Worm (Caenorhabditis elegans): ENCODE data around the gene srj-5.

DNA sequence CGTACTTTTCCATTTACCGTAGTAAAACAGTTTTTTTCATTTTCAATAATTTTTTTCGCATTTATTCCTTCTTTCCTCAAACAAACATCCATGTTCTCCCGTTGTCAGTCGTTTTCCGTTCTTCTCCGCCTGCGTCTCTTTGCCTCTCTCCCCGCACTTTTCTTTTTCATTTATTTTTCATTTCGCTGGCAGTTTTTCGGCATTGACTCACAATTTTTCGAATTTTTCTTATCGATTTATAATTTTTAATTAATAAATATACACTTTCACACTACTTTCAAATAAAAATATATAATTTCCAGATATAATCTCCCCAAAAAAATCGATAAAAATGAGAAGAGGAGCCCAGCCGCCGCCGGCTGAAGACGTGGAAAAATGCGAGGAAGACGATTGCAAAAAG is 34.5 kb upstream of the srj-5 start, which contains the start of gene H25P19.1:
- TF ChIP-seq him-1 (tag; optimal IDR thresholded peaks at IDR 0.05) (no peak), dao-5 (tag; optimal IDR thresholded peaks at IDR 0.05) (no peak)
